Worm (Caenorhabditis elegans): ENCODE results near the gene ZK757.10.

DNA sequence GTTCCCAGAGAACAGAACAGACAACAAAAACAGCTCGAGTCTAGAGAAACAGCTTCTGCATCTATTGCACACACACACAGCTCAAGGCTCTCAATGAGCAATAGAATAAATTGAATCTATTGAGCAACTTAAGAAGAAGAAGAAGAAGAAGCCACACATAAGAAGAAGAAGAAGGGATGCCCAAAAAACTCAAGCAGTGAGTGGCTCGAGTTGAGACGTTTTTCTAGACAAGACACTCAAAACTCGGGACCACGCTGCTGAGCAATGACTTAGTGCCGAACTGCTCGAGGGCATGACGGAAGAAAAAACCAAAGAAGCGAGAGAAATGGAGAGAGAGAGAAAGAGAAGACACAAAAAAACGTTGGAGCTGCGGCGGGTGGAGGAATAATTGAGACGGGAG lies 28.3 kb downstream of the ZK757.10 start:
- TF ChIP-seq elt-3 (tag; optimal IDR thresholded peaks at IDR 0.05) (no peak), fkh-10 (GFP tag; optimal IDR thresholded peaks at IDR 0.05) (peak; percentile 75), ztf-4 (tag; optimal IDR thresholded peaks at IDR 0.05) (no peak), ztf-11 (tag; optimal IDR thresholded peaks at IDR 0.05) (no peak), zag-1 (tag; optimal IDR thresholded peaks at IDR 0.05) (no peak), tbx-2 (tag; optimal IDR thresholded peaks at IDR 0.05) (no peak)
